Worm (Caenorhabditis elegans): ENCODE data around the gene F18E9.7.
A peak's percentile ranks its signal among the peaks of the same experiment; 100 is the strongest.

Gene F18E9.7

ce11 chrX:8567166-8567565 lies 30.4 kb downstream of the F18E9.7 start:
- TF ChIP-seq ztf-29 (GFP tag; IDR thresholded peaks at IDR 0.05) (no peak), ref-1 (GFP tag; conservative IDR thresholded peaks at IDR 0.05) (no peak), klf-2 (GFP tag; conservative IDR thresholded peaks at IDR 0.05) (no peak), med-1 (GFP tag; optimal IDR thresholded peaks at IDR 0.05; ENCODE audit: insufficient read depth) (no peak), T22C8.4 (GFP tag; IDR thresholded peaks at IDR 0.05) (no peak), tab-1 (GFP tag; IDR thresholded peaks at IDR 0.05) (no peak), cog-1 (tag; optimal IDR thresholded peaks at IDR 0.05) (no peak), ztf-23 (GFP tag; IDR thresholded peaks at IDR 0.05) (no peak), flt-1 (GFP tag; IDR thresholded peaks at IDR 0.05) (no peak)

DNA sequence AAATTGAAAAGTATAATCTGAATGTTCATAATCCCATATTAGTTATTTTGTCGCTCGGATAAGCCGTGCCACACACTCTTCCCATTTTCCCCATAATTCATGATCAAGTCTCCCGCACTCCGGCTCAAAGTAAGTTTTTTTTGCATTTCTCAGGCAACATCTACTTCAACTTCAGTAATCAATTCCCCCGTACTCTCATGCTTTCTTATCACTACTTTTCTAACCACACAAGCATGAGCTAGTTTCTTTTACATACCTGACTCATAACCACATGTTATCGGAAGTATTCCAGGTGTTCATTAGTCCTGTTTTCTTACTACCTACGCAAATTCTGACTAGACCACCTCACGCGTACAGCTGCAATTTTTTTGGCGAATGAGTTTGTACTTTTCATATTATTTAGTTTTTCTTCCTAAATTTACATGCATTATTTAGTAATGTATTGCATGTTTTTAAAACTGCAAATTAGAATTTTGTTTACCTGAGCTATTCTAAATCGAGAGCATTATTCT lies 31.0 kb downstream of the F18E9.7 start:
- TF ChIP-seq ztf-29 (GFP tag; IDR thresholded peaks at IDR 0.05) (no peak), ref-1 (GFP tag; conservative IDR thresholded peaks at IDR 0.05) (no peak), cog-1 (tag; optimal IDR thresholded peaks at IDR 0.05) (no peak), T22C8.4 (GFP tag; IDR thresholded peaks at IDR 0.05) (no peak), ztf-23 (GFP tag; IDR thresholded peaks at IDR 0.05) (no peak), flt-1 (GFP tag; IDR thresholded peaks at IDR 0.05) (no peak), med-1 (GFP tag; optimal IDR thresholded peaks at IDR 0.05; ENCODE audit: insufficient read depth) (no peak), tab-1 (GFP tag; IDR thresholded peaks at IDR 0.05) (no peak), klf-2 (GFP tag; conservative IDR thresholded peaks at IDR 0.05) (no peak)

ce11 chrX:8565810-8566416 lies 31.6 kb downstream of the F18E9.7 start:
- TF ChIP-seq ztf-23 (GFP tag; IDR thresholded peaks at IDR 0.05) (0 out of 2 replicates have a peak, but pooled peaks have one; percentile 31), med-1 (GFP tag; optimal IDR thresholded peaks at IDR 0.05; ENCODE audit: insufficient read depth) (no peak), ztf-29 (GFP tag; IDR thresholded peaks at IDR 0.05) (no peak), ref-1 (GFP tag; conservative IDR thresholded peaks at IDR 0.05) (no peak), klf-2 (GFP tag; conservative IDR thresholded peaks at IDR 0.05) (no peak), flt-1 (GFP tag; IDR thresholded peaks at IDR 0.05) (no peak), tab-1 (GFP tag; IDR thresholded peaks at IDR 0.05) (no peak)

ce11 chrX:8564451-8564795 lies 33.1 kb downstream of the F18E9.7 start:
- no peak for TF ChIP-seq tab-1 (GFP tag; IDR thresholded peaks at IDR 0.05)
- TF ChIP-seq cog-1 (tag; optimal IDR thresholded peaks at IDR 0.05) = no peak
- TF ChIP-seq ztf-29 (GFP tag; IDR thresholded peaks at IDR 0.05) = no peak
- TF ChIP-seq med-1 (GFP tag; optimal IDR thresholded peaks at IDR 0.05; ENCODE audit: insufficient read depth) = no peak
- TF ChIP-seq klf-2 (GFP tag; conservative IDR thresholded peaks at IDR 0.05) = no peak
- TF ChIP-seq ztf-23 (GFP tag; IDR thresholded peaks at IDR 0.05) = no peak
- TF ChIP-seq flt-1 (GFP tag; IDR thresholded peaks at IDR 0.05) = no peak
- no peak for TF ChIP-seq ref-1 (GFP tag; conservative IDR thresholded peaks at IDR 0.05)
- TF ChIP-seq T22C8.4 (GFP tag; IDR thresholded peaks at IDR 0.05) = no peak

DNA sequence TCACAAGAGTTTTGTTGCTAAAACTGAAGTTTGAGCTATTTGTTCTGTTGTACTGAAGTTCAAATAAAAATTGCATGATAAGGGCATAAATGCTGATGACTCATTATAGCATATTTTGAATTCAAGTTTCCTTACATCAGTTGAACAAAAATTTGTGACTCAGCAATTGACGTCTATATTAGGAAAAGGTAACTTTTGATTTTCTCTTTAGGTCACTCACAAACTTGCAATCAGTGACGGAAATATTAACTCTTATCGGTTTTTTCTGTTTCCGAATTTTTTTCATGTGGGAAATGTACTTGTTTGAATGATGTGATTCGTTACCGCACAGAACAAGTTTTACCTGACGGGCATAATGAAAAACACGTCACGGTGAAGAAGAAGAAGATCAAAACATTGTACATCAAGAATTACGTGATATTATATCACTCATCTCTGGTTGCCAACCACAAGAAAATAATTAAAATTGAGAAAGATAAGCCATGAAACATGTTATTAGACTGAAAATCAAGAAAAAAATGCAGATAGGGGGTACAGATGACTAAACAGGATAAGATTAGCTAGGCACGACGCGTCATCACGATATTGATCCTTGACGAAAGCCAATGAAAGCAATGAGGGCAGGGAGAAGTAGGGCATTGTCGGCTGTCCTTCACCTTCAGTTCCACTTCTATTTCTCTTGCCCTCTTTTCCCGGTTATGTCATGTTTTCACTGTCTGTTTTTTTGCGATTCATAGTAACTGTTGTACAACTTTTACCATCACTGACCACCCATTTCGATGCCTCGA lies 33.7 kb downstream of the F18E9.7 start:
- TF ChIP-seq ztf-23 (GFP tag; IDR thresholded peaks at IDR 0.05) = no peak
- no peak for TF ChIP-seq ref-1 (GFP tag; conservative IDR thresholded peaks at IDR 0.05)
- no peak for TF ChIP-seq flt-1 (GFP tag; IDR thresholded peaks at IDR 0.05)
- no peak for TF ChIP-seq klf-2 (GFP tag; conservative IDR thresholded peaks at IDR 0.05)
- no peak for TF ChIP-seq cog-1 (tag; optimal IDR thresholded peaks at IDR 0.05)
- no peak for TF ChIP-seq med-1 (GFP tag; optimal IDR thresholded peaks at IDR 0.05; ENCODE audit: insufficient read depth)
- no peak for TF ChIP-seq T22C8.4 (GFP tag; IDR thresholded peaks at IDR 0.05)
- no peak for TF ChIP-seq tab-1 (GFP tag; IDR thresholded peaks at IDR 0.05)
- no peak for TF ChIP-seq ztf-29 (GFP tag; IDR thresholded peaks at IDR 0.05)

DNA sequence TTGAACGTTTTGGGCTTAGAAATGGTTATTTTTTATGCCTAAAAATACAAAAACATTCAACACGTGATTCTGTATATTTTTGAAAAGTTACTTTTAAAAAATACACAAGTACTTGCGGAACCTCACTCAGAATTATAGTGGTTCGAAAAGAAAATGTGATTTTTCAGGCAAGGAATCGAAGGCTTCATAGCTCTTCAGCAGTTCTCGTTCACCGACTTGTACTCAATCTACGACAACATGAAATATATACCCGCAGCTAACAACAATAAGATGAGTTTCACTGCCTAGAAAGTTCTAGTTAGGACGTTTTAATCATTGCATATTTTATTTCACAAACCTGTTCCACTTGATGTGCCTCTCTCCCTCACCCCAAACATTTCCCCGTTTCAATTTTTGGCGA lies 35.0 kb downstream of the F18E9.7 start:
- TF ChIP-seq ref-1 (GFP tag; conservative IDR thresholded peaks at IDR 0.05) (no peak), tab-1 (GFP tag; IDR thresholded peaks at IDR 0.05) (no peak), flt-1 (GFP tag; IDR thresholded peaks at IDR 0.05) (no peak), T22C8.4 (GFP tag; IDR thresholded peaks at IDR 0.05) (no peak), med-1 (GFP tag; optimal IDR thresholded peaks at IDR 0.05; ENCODE audit: insufficient read depth) (no peak), ztf-29 (GFP tag; IDR thresholded peaks at IDR 0.05) (no peak)

ce11 chrX:8556614-8557196 lies 40.8 kb downstream of the F18E9.7 start, which contains the start of gene utx-1:
utx-1 (plus strand) TSS chrX:8557146.
- TF ChIP-seq tab-1 (GFP tag; IDR thresholded peaks at IDR 0.05) (peak; percentile 8; the same call in 1 of the 2 replicates), T22C8.4 (GFP tag; IDR thresholded peaks at IDR 0.05) (peak; percentile 54; the same call in 1 of the 2 replicates), cog-1 (tag; optimal IDR thresholded peaks at IDR 0.05) (peak; percentile 3), klf-2 (GFP tag; conservative IDR thresholded peaks at IDR 0.05) (no peak)

- no peak for TF ChIP-seq flt-1 (GFP tag; IDR thresholded peaks at IDR 0.05)
- TF ChIP-seq klf-2 (GFP tag; conservative IDR thresholded peaks at IDR 0.05) = no peak
- TF ChIP-seq tab-1 (GFP tag; IDR thresholded peaks at IDR 0.05) = no peak
- TF ChIP-seq cog-1 (tag; optimal IDR thresholded peaks at IDR 0.05) = no peak
- no peak for TF ChIP-seq T22C8.4 (GFP tag; IDR thresholded peaks at IDR 0.05)
- TF ChIP-seq ztf-23 (GFP tag; IDR thresholded peaks at IDR 0.05) = no peak
- TF ChIP-seq med-1 (GFP tag; optimal IDR thresholded peaks at IDR 0.05; ENCODE audit: insufficient read depth) = no peak
- no peak for TF ChIP-seq ref-1 (GFP tag; conservative IDR thresholded peaks at IDR 0.05)
- TF ChIP-seq ztf-29 (GFP tag; IDR thresholded peaks at IDR 0.05) = no peak
Observed at ce11 chrX:8554029-8554428, 43.5 kb downstream of the F18E9.7 start.

- TF ChIP-seq ztf-23 (GFP tag; IDR thresholded peaks at IDR 0.05) = peak; percentile 64; the same call in 1 of the 2 replicates
- TF ChIP-seq cog-1 (tag; optimal IDR thresholded peaks at IDR 0.05) = peak; percentile 37
- TF ChIP-seq T22C8.4 (GFP tag; IDR thresholded peaks at IDR 0.05) = no peak
- 0 out of 2 replicates have a peak, but pooled peaks have one; percentile 52 for TF ChIP-seq flt-1 (GFP tag; IDR thresholded peaks at IDR 0.05)
- TF ChIP-seq tab-1 (GFP tag; IDR thresholded peaks at IDR 0.05) = no peak
- TF ChIP-seq ztf-29 (GFP tag; IDR thresholded peaks at IDR 0.05) = no peak
- TF ChIP-seq klf-2 (GFP tag; conservative IDR thresholded peaks at IDR 0.05) = no peak
- TF ChIP-seq med-1 (GFP tag; optimal IDR thresholded peaks at IDR 0.05; ENCODE audit: insufficient read depth) = no peak
- TF ChIP-seq ref-1 (GFP tag; conservative IDR thresholded peaks at IDR 0.05) = no peak
Observed at ce11 chrX:8551687-8552327, 45.7 kb downstream of the F18E9.7 start, which contains the start of gene dhhc-14. dhhc-14 (plus strand) TSS chrX:8552277.

Data from whole organism, midembryonic.